Fruit fly (Drosophila melanogaster): Measurements from ENCODE around the gene Drs.

- TF ChIP-seq psq (GFP tag; optimal IDR thresholded peaks at IDR 0.05) (no peak), fru (GFP tag; optimal IDR thresholded peaks at IDR 0.05) (no peak), N (GFP tag; optimal IDR thresholded peaks at IDR 0.05) (no peak), GATAd (GFP tag; optimal IDR thresholded peaks at IDR 0.05) (no peak), Dfd (GFP tag; optimal IDR thresholded peaks at IDR 0.05) (no peak), Abd-B (GFP tag; optimal IDR thresholded peaks at IDR 0.05) (no peak), sv (GFP tag; optimal IDR thresholded peaks at IDR 0.05) (no peak), pan (optimal IDR thresholded peaks at IDR 0.05) (no peak), Myc (optimal IDR thresholded peaks at IDR 0.05) (no peak)
Observed at dm6 chr3L:3417759-3418158, 48.4 kb downstream of the Drs start.

Data from whole organism, wandering third instar larva.